Fruit fly (Drosophila melanogaster) whole organism, embryonic: ENCODE measurements around the gene Lcp65Ac.
A peak's percentile ranks its signal among the peaks of the same experiment; 100 is the strongest.

Experiments
- ATbp ChIP-seq: fragments of 200-800 bp; sonication (Bioruptor generic); optimal IDR thresholded peaks from 2 replicates; lab custom pipeline; 2017; ENCODE audit warnings: missing biosample characterization, mild to moderate bottlenecking, missing genetic modification characterization, missing genetic modification reagents
- Atf3 ChIP-seq: fragments of 200-800 bp; sonication (Bioruptor generic); optimal IDR thresholded peaks from 3 replicates; lab custom pipeline; 2016; ENCODE audit warnings: missing biosample characterization, missing genetic modification characterization
- CG11560 ChIP-seq: fragments of 200-800 bp; sonication (Bioruptor generic); IDR thresholded peaks from 3 replicates; pipeline ENCODE4 v1.3.6; 2022; ENCODE audit warnings: missing biosample characterization, missing genetic modification characterization
- CG11695 ChIP-seq: fragments of 200-800 bp; sonication (Bioruptor generic); IDR thresholded peaks from 3 replicates; pipeline ENCODE4 v1.3.6; 2022; ENCODE audit warnings: missing biosample characterization, missing genetic modification characterization
- CG1233 ChIP-seq: fragments of 200-800 bp; sonication (Bioruptor generic); optimal IDR thresholded peaks from 4 replicates; lab custom pipeline; 2018; ENCODE audit warnings: missing biosample characterization, mild to moderate bottlenecking, missing genetic modification characterization
- CG13296 ChIP-seq: fragments of 200-800 bp; sonication (Bioruptor generic); optimal IDR thresholded peaks from 3 replicates; lab custom pipeline; 2018; ENCODE audit warnings: missing biosample characterization, mild to moderate bottlenecking, missing genetic modification characterization
- CG14965 ChIP-seq: fragments of 200-800 bp; sonication (Bioruptor generic); optimal IDR thresholded peaks from 2 replicates; lab custom pipeline; 2016; ENCODE audit warnings: missing biosample characterization, missing genetic modification characterization, borderline replicate concordance
- CG15011 ChIP-seq: fragments of 200-800 bp; sonication (Bioruptor generic); optimal IDR thresholded peaks from 3 replicates; lab custom pipeline; 2018; ENCODE audit warnings: missing biosample characterization, mild to moderate bottlenecking, missing genetic modification characterization
- CG1647 ChIP-seq: fragments of 200-800 bp; sonication (Bioruptor generic); optimal IDR thresholded peaks from 3 replicates; lab custom pipeline; 2016; ENCODE audit warnings: missing biosample characterization, missing genetic modification characterization
- CG17385 ChIP-seq: fragments of 200-800 bp; sonication (Bioruptor generic); optimal IDR thresholded peaks from 3 replicates; lab custom pipeline; 2018; ENCODE audit warnings: missing biosample characterization, mild to moderate bottlenecking, missing genetic modification characterization
- CG30020 ChIP-seq: fragments of 200-800 bp; optimal IDR thresholded peaks from 2 replicates; lab custom pipeline; 2019; ENCODE audit warnings: missing biosample characterization, mild to moderate bottlenecking, missing genetic modification characterization, moderate library complexity
- CG33213 ChIP-seq: fragments of 200-800 bp; sonication (Bioruptor generic); optimal IDR thresholded peaks from 3 replicates; lab custom pipeline; 2016; ENCODE audit warnings: missing biosample characterization, missing genetic modification characterization
- CG34224 ChIP-seq: fragments of 200-800 bp; sonication (Bioruptor generic); IDR thresholded peaks from 3 replicates; pipeline ENCODE4 v1.3.6; 2022; ENCODE audit warnings: missing biosample characterization, missing genetic modification characterization; ENCODE audit not compliant: partially characterized antibody
- CG3726 ChIP-seq: fragments of 200-800 bp; sonication (Bioruptor generic); IDR thresholded peaks from 3 replicates; pipeline ENCODE4, ENCODE4 v1.3.6; 2022; ENCODE audit warnings: missing biosample characterization, missing genetic modification characterization
- CG9727 ChIP-seq: fragments of 200-800 bp; sonication (Bioruptor generic); optimal IDR thresholded peaks from 3 replicates; lab custom pipeline; 2017; ENCODE audit warnings: missing biosample characterization, mild to moderate bottlenecking, missing genetic modification characterization
- CHES-1-like ChIP-seq: fragments of 200-800 bp; sonication (Bioruptor generic); optimal IDR thresholded peaks from 2 replicates; lab custom pipeline; 2016; ENCODE audit warnings: missing biosample characterization, missing genetic modification characterization
- Doc2 ChIP-seq: fragments of 200-800 bp; sonication (Bioruptor generic); IDR thresholded peaks from 2 replicates; pipeline ENCODE4 v1.3.6; 2022; ENCODE audit warnings: missing biosample characterization, missing genetic modification characterization
- GATAe ChIP-seq: fragments of 200-800 bp; sonication (Bioruptor generic); conservative IDR thresholded peaks from 2 replicates; pipeline ENCODE4 v1.3.6; 2022; ENCODE audit warnings: missing biosample characterization, missing genetic modification characterization
- Gsc ChIP-seq: fragments of 200-800 bp; sonication (Bioruptor generic); IDR thresholded peaks from 2 replicates; pipeline ENCODE4 v1.3.6; 2022; ENCODE audit warnings: missing biosample characterization, missing genetic modification characterization
- Hey ChIP-seq: fragments of 200-800 bp; sonication (Bioruptor generic); optimal IDR thresholded peaks from 3 replicates; lab custom pipeline; 2018; ENCODE audit warnings: missing biosample characterization, mild to moderate bottlenecking, missing genetic modification characterization
- MTF-1 ChIP-seq: fragments of 200-800 bp; sonication (Bioruptor generic); optimal IDR thresholded peaks from 2 replicates; lab custom pipeline; 2018; ENCODE audit warnings: missing biosample characterization, mild to moderate bottlenecking, missing genetic modification characterization, borderline replicate concordance
- NK7.1 ChIP-seq: fragments of 200-800 bp; sonication (Bioruptor generic); optimal IDR thresholded peaks from 3 replicates; lab custom pipeline; 2016; ENCODE audit warnings: missing biosample characterization, missing genetic modification characterization
- Xbp1 ChIP-seq: fragments of 200-800 bp; sonication (Bioruptor generic); optimal IDR thresholded peaks from 3 replicates; lab custom pipeline; 2016; ENCODE audit warnings: missing biosample characterization, mild to moderate bottlenecking, missing genetic modification characterization
- ara ChIP-seq: fragments of 200-800 bp; sonication (Bioruptor generic); IDR thresholded peaks from 2 replicates; pipeline ENCODE4 v1.3.6; 2022; ENCODE audit warnings: missing biosample characterization, missing genetic modification characterization
- bab2 ChIP-seq: fragments of 200-800 bp; sonication (Bioruptor generic); optimal IDR thresholded peaks from 2 replicates; lab custom pipeline; 2016; ENCODE audit warnings: missing biosample characterization, missing genetic modification characterization
- crol ChIP-seq: fragments of 200-800 bp; sonication (Bioruptor generic); IDR thresholded peaks from 2 replicates; pipeline ENCODE4 v1.3.6; 2022; ENCODE audit warnings: missing biosample characterization, missing genetic modification characterization
- dmrt11E ChIP-seq: fragments of 200-800 bp; sonication (Bioruptor generic); optimal IDR thresholded peaks from 3 replicates; lab custom pipeline; 2018; ENCODE audit warnings: missing biosample characterization, mild to moderate bottlenecking, missing genetic modification characterization, moderate library complexity
- fd64A ChIP-seq: fragments of 200-800 bp; sonication (Bioruptor generic); optimal IDR thresholded peaks from 3 replicates; lab custom pipeline; 2018; ENCODE audit warnings: missing biosample characterization, mild to moderate bottlenecking, missing genetic modification characterization
- gfzf ChIP-seq: fragments of 200-800 bp; sonication (Bioruptor generic); optimal IDR thresholded peaks from 2 replicates; lab custom pipeline; 2016; ENCODE audit warnings: missing biosample characterization, mild to moderate bottlenecking, missing genetic modification characterization, moderate library complexity
- hbn ChIP-seq: fragments of 200-800 bp; sonication (Bioruptor generic); IDR thresholded peaks from 2 replicates; pipeline ENCODE4 v1.3.6; 2022; ENCODE audit warnings: missing biosample characterization, missing genetic modification characterization; ENCODE audit not compliant: partially characterized antibody
- insv ChIP-seq, 2 experiments: fragments of 200-800 bp; sonication (Bioruptor generic); optimal IDR thresholded peaks; 3 replicates each; lab custom pipeline; 2016 to 2018; ENCODE audit warnings: missing biosample characterization in 2 of 2, missing genetic modification characterization in 2 of 2
- kah ChIP-seq: fragments of 200-800 bp; sonication (Bioruptor generic); optimal IDR thresholded peaks from 2 replicates; lab custom pipeline; 2018; ENCODE audit warnings: missing biosample characterization, mild to moderate bottlenecking, missing genetic modification characterization
- nau ChIP-seq: fragments of 200-800 bp; sonication (Bioruptor generic); optimal IDR thresholded peaks from 3 replicates; lab custom pipeline; 2017; ENCODE audit warnings: missing biosample characterization, mild to moderate bottlenecking, missing genetic modification characterization, missing genetic modification reagents
- odd ChIP-seq: fragments of 200-800 bp; sonication (Bioruptor generic); optimal IDR thresholded peaks from 2 replicates; lab custom pipeline; 2017; ENCODE audit warnings: missing biosample characterization, mild to moderate bottlenecking, missing genetic modification characterization
- org-1 ChIP-seq: fragments of 200-800 bp; sonication (Bioruptor generic); optimal IDR thresholded peaks from 2 replicates; lab custom pipeline; 2017; ENCODE audit warnings: missing biosample characterization, missing genetic modification characterization
- p53 ChIP-seq: fragments of 200-800 bp; sonication (Bioruptor generic); optimal IDR thresholded peaks from 2 replicates; lab custom pipeline; 2016; ENCODE audit warnings: missing biosample characterization, missing genetic modification characterization
- phol ChIP-seq: fragments of 200-800 bp; sonication (Bioruptor generic); optimal IDR thresholded peaks from 3 replicates; lab custom pipeline; 2018; ENCODE audit warnings: missing biosample characterization, mild to moderate bottlenecking, missing genetic modification characterization, moderate library complexity
- scrt ChIP-seq: fragments of 200-800 bp; sonication (Bioruptor generic); optimal IDR thresholded peaks from 2 replicates; lab custom pipeline; 2018; ENCODE audit warnings: missing biosample characterization, mild to moderate bottlenecking, missing genetic modification characterization, moderate library complexity
- sens ChIP-seq: fragments of 200-800 bp; sonication (Bioruptor generic); peaks from one replicate; lab custom pipeline; 2016; ENCODE audit warnings: missing biosample characterization, missing genetic modification characterization
- sim ChIP-seq: fragments of 200-800 bp; sonication (Bioruptor generic); IDR thresholded peaks from 2 replicates; pipeline ENCODE4 v1.3.6; 2022; ENCODE audit warnings: missing biosample characterization, missing genetic modification characterization
- slou ChIP-seq: fragments of 200-800 bp; sonication (Bioruptor generic); optimal IDR thresholded peaks from 3 replicates; lab custom pipeline; 2016; ENCODE audit warnings: missing biosample characterization, missing genetic modification characterization
- sqz ChIP-seq: fragments of 200-800 bp; sonication (Bioruptor generic); optimal IDR thresholded peaks from 3 replicates; lab custom pipeline; 2018; ENCODE audit warnings: missing biosample characterization, mild to moderate bottlenecking, missing genetic modification characterization
- ssp ChIP-seq: fragments of 200-800 bp; sonication (Bioruptor generic); IDR thresholded peaks from 2 replicates; pipeline ENCODE4 v1.3.6; 2022; ENCODE audit warnings: missing biosample characterization, missing genetic modification characterization
- stc ChIP-seq: fragments of 200-800 bp; sonication (Bioruptor generic); IDR thresholded peaks from 2 replicates; pipeline ENCODE4 v1.3.6; 2022; ENCODE audit warnings: missing biosample characterization, missing genetic modification characterization
- tgo ChIP-seq: fragments of 200-800 bp; sonication (Bioruptor generic); IDR thresholded peaks from 3 replicates; pipeline ENCODE4 v1.3.6; 2022; ENCODE audit warnings: missing biosample characterization, missing genetic modification characterization
- tio ChIP-seq: fragments of 200-800 bp; sonication (Bioruptor generic); optimal IDR thresholded peaks from 2 replicates; lab custom pipeline; 2017; ENCODE audit warnings: missing biosample characterization, missing genetic modification characterization, inconsistent platforms
- trh ChIP-seq: fragments of 200-800 bp; sonication (Bioruptor generic); optimal IDR thresholded peaks from 2 replicates; lab custom pipeline; 2016; ENCODE audit warnings: missing biosample characterization, missing genetic modification characterization
- tx ChIP-seq: fragments of 200-800 bp; sonication (Bioruptor generic); optimal IDR thresholded peaks from 2 replicates; lab custom pipeline; 2016; ENCODE audit warnings: missing biosample characterization, missing genetic modification characterization
- unc-4 ChIP-seq: fragments of 200-800 bp; sonication (Bioruptor generic); IDR thresholded peaks from 2 replicates; pipeline ENCODE4 v1.3.6; 2022; ENCODE audit warnings: missing biosample characterization, missing genetic modification characterization; ENCODE audit not compliant: partially characterized antibody
- vfl ChIP-seq: fragments of 200-800 bp; sonication (Bioruptor generic); optimal IDR thresholded peaks from 2 replicates; lab custom pipeline; 2016; ENCODE audit warnings: missing biosample characterization, missing genetic modification characterization
- zen2 ChIP-seq: fragments of 200-800 bp; sonication (Bioruptor generic); IDR thresholded peaks from 3 replicates; pipeline ENCODE4 v1.3.6; 2022; ENCODE audit warnings: missing biosample characterization, missing genetic modification characterization; ENCODE audit not compliant: partially characterized antibody

The Lcp65Ac gene

DNA sequence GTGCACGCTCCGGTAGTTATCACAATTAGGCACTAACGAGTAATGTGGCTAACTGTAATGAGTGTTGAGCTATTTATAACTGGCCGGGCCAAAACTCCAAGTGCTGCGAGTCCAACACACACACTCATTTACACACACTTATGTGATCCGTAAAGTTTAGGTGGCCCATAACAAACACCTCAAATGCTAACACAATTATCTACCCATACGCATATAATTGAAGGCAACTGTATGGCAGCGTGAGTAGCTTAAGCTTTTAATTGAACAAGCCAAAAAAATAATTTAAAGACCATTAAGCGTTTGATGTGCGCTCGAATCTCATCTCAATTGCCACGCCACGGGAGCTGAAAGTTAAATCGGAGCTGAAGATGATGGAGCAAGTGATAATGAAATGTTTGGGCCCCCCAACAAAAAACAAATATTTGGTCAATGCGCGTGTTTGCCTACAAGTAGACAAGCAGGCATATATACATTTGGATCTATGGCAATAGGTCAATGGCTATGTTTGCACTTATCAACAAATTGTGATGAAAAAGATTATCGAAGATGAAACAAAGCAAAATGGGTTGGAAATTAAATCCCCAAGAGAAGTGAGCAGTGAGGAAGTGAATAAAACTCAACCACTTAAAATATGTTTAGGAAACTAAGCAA, 4.6 kb upstream of the Lcp65Ac start, which contains the start of gene Cpr65Av (continued):
- TF ChIP-seq unc-4 (GFP tag; lab: Robert Waterston, UW), result no peak
- no peak for TF ChIP-seq trh (GFP tag; lab: Kevin White, UChicago)
- TF ChIP-seq Xbp1, result no peak
- TF ChIP-seq zen2 (GFP tag; lab: Robert Waterston, UW), result no peak
- TF ChIP-seq CG3726, result no peak
- TF ChIP-seq CG11695 (GFP tag; lab: Robert Waterston, UW), result no peak
- TF ChIP-seq ssp (GFP tag; lab: Robert Waterston, UW), result no peak
- no peak for TF ChIP-seq tio
- TF ChIP-seq fd64A, result peak; percentile 16
- TF ChIP-seq CG17385 (GFP tag; lab: Kevin White, UChicago), result peak; percentile 2
- TF ChIP-seq Atf3 (GFP tag; lab: Kevin White, UChicago), result peak; percentile 6
- TF ChIP-seq nau, result peak; percentile 3
- TF ChIP-seq CHES-1-like (GFP tag; lab: Kevin White, UChicago), result no peak
- no peak for TF ChIP-seq dmrt11E (tag; lab: Kevin White, UChicago)
- TF ChIP-seq CG13296 (GFP tag; lab: Kevin White, UChicago), result no peak
- TF ChIP-seq stc (GFP tag; lab: Robert Waterston, UW), result no peak
- no peak for TF ChIP-seq insv (GFP tag; optimal IDR thresholded peaks at IDR 0.05; lab: Kevin White, UChicago)
- TF ChIP-seq slou (GFP tag; lab: Kevin White, UChicago), result no peak
- TF ChIP-seq p53, result no peak
- TF ChIP-seq GATAe (GFP tag; lab: Robert Waterston, UW), result no peak
- no peak for TF ChIP-seq Doc2 (GFP tag; lab: Robert Waterston, UW)
- no peak for TF ChIP-seq tgo (GFP tag; lab: Robert Waterston, UW)
- no peak for TF ChIP-seq sim (GFP tag; lab: Robert Waterston, UW)
- no peak for TF ChIP-seq CG33213 (GFP tag; lab: Kevin White, UChicago)
- TF ChIP-seq Gsc (GFP tag; lab: Robert Waterston, UW), result no peak
- no peak for TF ChIP-seq bab2 (GFP tag; lab: Kevin White, UChicago)
- peak; percentile 35 for TF ChIP-seq MTF-1 (GFP tag; lab: Kevin White, UChicago)
- no peak for TF ChIP-seq NK7.1
- no peak for TF ChIP-seq hbn
- TF ChIP-seq sens (GFP tag; lab: Kevin White, UChicago), result peak; percentile 83
- TF ChIP-seq CG14965 (GFP tag; lab: Kevin White, UChicago), result no peak
- peak; percentile 33 for TF ChIP-seq odd (GFP tag; lab: Kevin White, UChicago)
- peak; percentile 32 for TF ChIP-seq CG1233 (GFP tag; lab: Kevin White, UChicago)
- no peak for TF ChIP-seq vfl (GFP tag; lab: Kevin White, UChicago)
- peak; percentile 62 for TF ChIP-seq ATbp (GFP tag; lab: Kevin White, UChicago)
- no peak for TF ChIP-seq Hey (tag; lab: Kevin White, UChicago)
- no peak for TF ChIP-seq org-1
- TF ChIP-seq gfzf (GFP tag; lab: Kevin White, UChicago), result no peak
- TF ChIP-seq phol, result no peak
- peak; percentile 43 for TF ChIP-seq sqz (GFP tag; lab: Kevin White, UChicago)
- no peak for TF ChIP-seq CG11560 (tag; lab: Robert Waterston, UW)
- no peak for TF ChIP-seq kah (GFP tag; lab: Kevin White, UChicago)
- no peak for TF ChIP-seq CG1647
- TF ChIP-seq crol, result no peak
- no peak for TF ChIP-seq scrt (GFP tag; lab: Kevin White, UChicago)
- TF ChIP-seq CG30020 (tag; lab: Kevin White, UChicago), result no peak
- TF ChIP-seq CG15011 (GFP tag; lab: Kevin White, UChicago), result peak; percentile 6
- no peak for TF ChIP-seq ara (GFP tag; lab: Robert Waterston, UW)
- no peak for TF ChIP-seq CG34224 (GFP tag; lab: Robert Waterston, UW)
- no peak for TF ChIP-seq CG9727 (GFP tag; lab: Kevin White, UChicago)
- TF ChIP-seq tx (GFP tag; lab: Kevin White, UChicago), result no peak
